Worm (Caenorhabditis elegans) whole organism, mixed stage, embryonic: ENCODE results near the gene lrr-1.

ENCODE experiments used
- M03D4.4 ChIP-seq: sonication (generic microtip); optimal IDR thresholded peaks from 2 replicates; lab custom pipeline; 2017; ENCODE audit warnings: mild to moderate bottlenecking, missing genetic modification characterization, missing compliant biosample characterization
- bed-3 ChIP-seq: fragments of 200-800 bp; sonication (Bioruptor generic); optimal IDR thresholded peaks from 3 replicates; lab custom pipeline; 2018; ENCODE audit warnings: mild to moderate bottlenecking, missing genetic modification characterization, moderate library complexity, missing compliant biosample characterization
- blmp-1 ChIP-seq: fragments of 150-350 bp; optimal IDR thresholded peaks from 2 replicates; lab custom pipeline; 2014; ENCODE audit warnings: missing biosample characterization, missing genetic modification characterization
- ceh-39 ChIP-seq: fragments of 150-350 bp; optimal IDR thresholded peaks from 2 replicates; lab custom pipeline; 2014; ENCODE audit warnings: missing biosample characterization, missing genetic modification characterization
- ceh-43 ChIP-seq: fragments of 200-800 bp; sonication (Bioruptor generic); optimal IDR thresholded peaks from 2 replicates; lab custom pipeline; 2018; ENCODE audit warnings: mild to moderate bottlenecking, missing genetic modification characterization, moderate library complexity, missing compliant biosample characterization
- ceh-83 ChIP-seq: fragments of 200-800 bp; sonication (Bioruptor generic); optimal IDR thresholded peaks from 2 replicates; lab custom pipeline; 2018; ENCODE audit warnings: mild to moderate bottlenecking, missing genetic modification characterization, missing compliant biosample characterization
- ces-1 ChIP-seq: fragments of 150-350 bp; optimal IDR thresholded peaks from 2 replicates; lab custom pipeline; 2014; ENCODE audit warnings: missing biosample characterization, missing genetic modification reagents, missing genetic modification characterization
- cnd-1 ChIP-seq: fragments of 200-800 bp; sonication (Bioruptor generic); optimal IDR thresholded peaks from 2 replicates; lab custom pipeline; 2018; ENCODE audit warnings: mild to moderate bottlenecking, missing genetic modification characterization, missing compliant biosample characterization
- drap-1 ChIP-seq: fragments of 200-800 bp; sonication (Bioruptor generic); optimal IDR thresholded peaks from 3 replicates; lab custom pipeline; 2018; ENCODE audit warnings: mild to moderate bottlenecking, missing genetic modification characterization, missing compliant biosample characterization
- elt-1 ChIP-seq: sonication (generic microtip); optimal IDR thresholded peaks from 2 replicates; lab custom pipeline; 2017; ENCODE audit warnings: missing genetic modification characterization, mild to moderate bottlenecking, missing compliant biosample characterization, antibody characterized with exemption, moderate library complexity, borderline replicate concordance; ENCODE audit not compliant: insufficient read depth
- elt-3 ChIP-seq: fragments of 150-350 bp; optimal IDR thresholded peaks from 2 replicates; lab custom pipeline; 2014; ENCODE audit warnings: missing biosample characterization, missing genetic modification characterization
- flh-1 ChIP-seq: fragments of 200-800 bp; sonication (Bioruptor generic); optimal IDR thresholded peaks from 2 replicates; lab custom pipeline; 2018; ENCODE audit warnings: mild to moderate bottlenecking, missing genetic modification characterization, moderate library complexity, missing compliant biosample characterization
- ham-2 ChIP-seq: fragments of 200-800 bp; sonication (Bioruptor generic); optimal IDR thresholded peaks from 2 replicates; lab custom pipeline; 2018; ENCODE audit warnings: mild to moderate bottlenecking, missing genetic modification characterization, missing compliant biosample characterization
- hlh-1 ChIP-seq: fragments of 150-350 bp; optimal IDR thresholded peaks from 2 replicates; lab custom pipeline; 2014; ENCODE audit warnings: missing biosample characterization, missing genetic modification reagents, missing genetic modification characterization
- lin-13 ChIP-seq: fragments of 150-350 bp; optimal IDR thresholded peaks from 2 replicates; lab custom pipeline; 2014; ENCODE audit warnings: missing biosample characterization, missing genetic modification characterization
- lin-32 ChIP-seq: fragments of 200-800 bp; sonication (Bioruptor generic); optimal IDR thresholded peaks from 2 replicates; lab custom pipeline; 2018; ENCODE audit warnings: mild to moderate bottlenecking, missing genetic modification characterization, missing compliant biosample characterization
- lsy-2 ChIP-seq: fragments of 150-350 bp; optimal IDR thresholded peaks from 2 replicates; lab custom pipeline; 2014; ENCODE audit warnings: missing biosample characterization, missing genetic modification characterization
- mab-5 ChIP-seq: fragments of 150-350 bp; optimal IDR thresholded peaks from 2 replicates; lab custom pipeline; 2014; ENCODE audit warnings: missing biosample characterization, missing genetic modification characterization
- mep-1 ChIP-seq: fragments of 150-350 bp; optimal IDR thresholded peaks from 2 replicates; lab custom pipeline; 2017; ENCODE audit warnings: missing biosample characterization, missing genetic modification reagents, missing genetic modification characterization, inconsistent platforms
- mls-2 ChIP-seq: sonication (generic microtip); optimal IDR thresholded peaks from 2 replicates; lab custom pipeline; 2016; ENCODE audit warnings: mild to moderate bottlenecking, missing genetic modification characterization, moderate library complexity, missing compliant biosample characterization
- nhr-12 ChIP-seq: fragments of 150-350 bp; optimal IDR thresholded peaks from 2 replicates; lab custom pipeline; 2014; ENCODE audit warnings: missing biosample characterization, missing genetic modification characterization
- nhr-2 ChIP-seq: fragments of 150-350 bp; optimal IDR thresholded peaks from 2 replicates; lab custom pipeline; 2014; ENCODE audit warnings: missing biosample characterization, missing genetic modification characterization
- nhr-237 ChIP-seq: fragments of 150-350 bp; optimal IDR thresholded peaks from 2 replicates; lab custom pipeline; 2014; ENCODE audit warnings: missing biosample characterization, missing genetic modification characterization
- nhr-28 ChIP-seq: fragments of 150-350 bp; optimal IDR thresholded peaks from 2 replicates; lab custom pipeline; 2014; ENCODE audit warnings: missing biosample characterization, missing genetic modification characterization
- nhr-76 ChIP-seq: sonication (generic microtip); optimal IDR thresholded peaks from 2 replicates; lab custom pipeline; 2017; ENCODE audit warnings: missing biosample characterization, missing genetic modification characterization
- pha-4 ChIP-seq: fragments of 150-350 bp; optimal IDR thresholded peaks from 2 replicates; lab custom pipeline; 2018; ENCODE audit warnings: missing biosample characterization, missing genetic modification reagents, missing genetic modification characterization
- sem-2 ChIP-seq: fragments of 200-800 bp; sonication (Bioruptor generic); optimal IDR thresholded peaks from 2 replicates; lab custom pipeline; 2018; ENCODE audit warnings: mild to moderate bottlenecking, missing genetic modification characterization, missing compliant biosample characterization
- snpc-4 ChIP-seq: fragments of 150-350 bp; optimal IDR thresholded peaks from 2 replicates; lab custom pipeline; 2014; ENCODE audit warnings: missing biosample characterization, missing genetic modification characterization
- sptf-1 ChIP-seq: sonication (generic microtip); optimal IDR thresholded peaks from 2 replicates; lab custom pipeline; 2017; ENCODE audit warnings: mild to moderate bottlenecking, missing genetic modification characterization, moderate library complexity, missing compliant biosample characterization
- tbx-8 ChIP-seq: fragments of 200-800 bp; sonication (Bioruptor generic); optimal IDR thresholded peaks from 2 replicates; lab custom pipeline; 2018; ENCODE audit warnings: mild to moderate bottlenecking, missing genetic modification characterization, moderate library complexity, missing compliant biosample characterization
- unc-120 ChIP-seq: sonication (generic microtip); optimal IDR thresholded peaks from 2 replicates; lab custom pipeline; 2017; ENCODE audit warnings: missing genetic modification characterization, missing compliant biosample characterization; ENCODE audit not compliant: poor library complexity, severe bottlenecking
- unc-39 ChIP-seq: fragments of 150-350 bp; optimal IDR thresholded peaks from 2 replicates; lab custom pipeline; 2014; ENCODE audit warnings: missing biosample characterization, missing genetic modification characterization
- unc-62 ChIP-seq: fragments of 150-350 bp; optimal IDR thresholded peaks from 2 replicates; lab custom pipeline; 2014; ENCODE audit warnings: missing biosample characterization, missing genetic modification reagents, missing genetic modification characterization
- zip-8 ChIP-seq: fragments of 150-350 bp; optimal IDR thresholded peaks from 2 replicates; lab custom pipeline; 2014; ENCODE audit warnings: missing biosample characterization, missing genetic modification characterization
- ztf-11 ChIP-seq: fragments of 150-350 bp; optimal IDR thresholded peaks from 2 replicates; lab custom pipeline; 2014; ENCODE audit warnings: missing biosample characterization, missing genetic modification characterization

lrr-1 gene

DNA sequence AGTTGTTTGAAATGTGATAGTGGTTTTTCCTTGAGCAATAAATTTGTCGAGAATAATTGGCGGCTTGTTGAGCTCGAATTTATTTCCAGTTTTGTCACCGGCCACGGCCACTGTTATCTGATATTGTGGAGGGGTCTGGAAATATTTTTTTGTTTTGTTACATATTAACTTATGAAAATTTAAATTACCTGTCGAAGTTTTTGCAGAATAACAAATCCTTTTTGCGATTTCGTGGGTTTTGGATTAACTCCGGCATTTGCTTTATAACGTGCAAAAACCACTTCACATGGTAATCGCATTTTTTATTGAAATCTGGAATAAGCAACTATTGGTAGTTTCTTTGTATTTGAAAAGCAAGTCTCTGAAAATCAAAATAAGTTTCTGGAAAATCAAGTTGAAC is at the start of gene lrr-1:
Gene lrr-1 (minus strand): TSS at position 312 of the 400 bp plus-strand sequence.
- TF ChIP-seq ceh-39 (tag; lab: Kevin White, UChicago) (no peak), nhr-76 (tag; lab: Kevin White, UChicago) (no peak), M03D4.4 (tag; lab: Kevin White, UChicago) (no peak), drap-1 (GFP tag; lab: Kevin White, UChicago) (no peak), unc-39 (tag; lab: Kevin White, UChicago) (no peak)
- TF ChIP-seq, all 35 proteins: peak for 0

DNA sequence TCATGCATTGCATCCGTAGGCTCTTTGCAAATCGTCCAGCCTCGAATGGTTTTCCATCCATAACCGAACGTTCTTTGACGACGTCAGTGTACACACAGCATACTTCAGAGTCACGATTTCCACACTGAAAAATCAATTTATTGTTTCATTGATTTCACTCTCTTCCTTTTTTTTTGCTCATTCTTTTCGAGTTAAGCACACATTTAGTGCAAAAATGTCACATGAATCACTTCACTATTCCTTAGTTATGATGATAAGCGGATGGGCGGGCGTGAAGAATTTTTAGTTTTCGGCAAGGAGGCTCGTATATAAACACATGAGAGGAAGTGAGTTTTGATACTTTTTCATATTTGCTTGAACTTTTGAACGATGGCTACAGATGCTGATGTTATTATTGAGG is 49.2 kb upstream of the lrr-1 start, which contains the start of gene txt-9:
Gene txt-9 (plus strand): TSS at position 336 of the 400 bp plus-strand sequence.
- no peak for TF ChIP-seq blmp-1 (tag; lab: Kevin White, UChicago)
- TF ChIP-seq ceh-83 (GFP tag; lab: Kevin White, UChicago), result no peak
- TF ChIP-seq ces-1 (GFP tag; lab: Kevin White, UChicago), result no peak
- no peak for TF ChIP-seq sem-2 (GFP tag; lab: Kevin White, UChicago)
- no peak for TF ChIP-seq mab-5 (tag; lab: Kevin White, UChicago)
- no peak for TF ChIP-seq mep-1 (tag; lab: Kevin White, UChicago)
- no peak for TF ChIP-seq zip-8 (tag; lab: Kevin White, UChicago)
- no peak for TF ChIP-seq drap-1 (GFP tag; lab: Kevin White, UChicago)
- TF ChIP-seq, all 35 proteins: peak for 0

DNA sequence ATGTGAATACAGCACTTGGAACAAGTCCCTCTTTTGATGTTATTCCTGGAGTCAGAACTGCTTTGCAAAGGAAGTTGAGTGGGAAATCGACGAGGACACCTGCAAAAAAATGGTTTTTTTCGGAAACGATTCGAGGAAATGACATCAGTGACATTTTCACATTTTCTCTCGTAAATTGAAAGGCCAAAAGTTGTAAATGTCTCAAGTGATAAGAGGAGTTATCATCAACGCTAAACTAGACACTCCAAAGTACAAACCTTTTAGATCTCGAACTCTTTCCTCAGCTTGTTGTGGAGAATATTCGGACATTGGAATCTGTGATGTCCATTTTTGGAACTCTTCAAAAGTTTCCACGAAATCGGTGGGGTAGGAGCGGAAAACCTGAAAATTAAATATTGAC is 48.0 kb upstream of the lrr-1 start:
- no peak for TF ChIP-seq sptf-1 (tag; lab: Kevin White, UChicago)
- no peak for TF ChIP-seq snpc-4 (tag; lab: Kevin White, UChicago)
- no peak for TF ChIP-seq lsy-2 (tag; lab: Kevin White, UChicago)
- TF ChIP-seq sem-2 (GFP tag; lab: Kevin White, UChicago), result no peak
- no peak for TF ChIP-seq unc-39 (tag; lab: Kevin White, UChicago)
- no peak for TF ChIP-seq nhr-76 (tag; lab: Kevin White, UChicago)
- no peak for TF ChIP-seq tbx-8 (GFP tag; lab: Kevin White, UChicago)
- TF ChIP-seq nhr-12 (tag; lab: Kevin White, UChicago), result no peak
- no peak for TF ChIP-seq bed-3 (GFP tag; lab: Kevin White, UChicago)
- no peak for TF ChIP-seq zip-8 (tag; lab: Kevin White, UChicago)
- no peak for TF ChIP-seq cnd-1
- TF ChIP-seq mab-5 (tag; lab: Kevin White, UChicago), result no peak

DNA sequence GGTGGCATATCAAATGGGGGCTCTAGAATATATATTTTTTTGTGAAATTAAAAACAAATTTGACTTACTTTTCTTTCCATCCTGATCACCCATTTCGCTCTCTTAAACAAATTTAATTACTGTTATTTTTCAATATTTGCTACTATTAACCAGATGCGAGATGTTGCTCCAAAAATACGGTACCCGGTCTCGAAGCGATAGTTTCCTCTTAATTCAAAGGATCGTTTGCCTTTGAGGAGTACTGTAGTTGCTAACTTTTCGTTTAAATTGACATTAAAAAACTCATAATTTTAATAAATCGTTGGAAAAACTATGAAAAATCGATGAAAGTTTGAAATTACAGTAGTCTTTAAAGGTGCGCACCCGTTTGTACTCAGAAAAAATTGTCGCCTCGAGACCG is 47.1 kb upstream of the lrr-1 start, which contains the start of gene C04G6.4:
Gene C04G6.4 (minus strand): TSS at position 101 of the 400 bp plus-strand sequence.
- no peak for TF ChIP-seq ceh-83 (GFP tag; lab: Kevin White, UChicago)
- TF ChIP-seq unc-39 (tag; lab: Kevin White, UChicago), result no peak
- no peak for TF ChIP-seq lin-32 (GFP tag; lab: Kevin White, UChicago)

DNA sequence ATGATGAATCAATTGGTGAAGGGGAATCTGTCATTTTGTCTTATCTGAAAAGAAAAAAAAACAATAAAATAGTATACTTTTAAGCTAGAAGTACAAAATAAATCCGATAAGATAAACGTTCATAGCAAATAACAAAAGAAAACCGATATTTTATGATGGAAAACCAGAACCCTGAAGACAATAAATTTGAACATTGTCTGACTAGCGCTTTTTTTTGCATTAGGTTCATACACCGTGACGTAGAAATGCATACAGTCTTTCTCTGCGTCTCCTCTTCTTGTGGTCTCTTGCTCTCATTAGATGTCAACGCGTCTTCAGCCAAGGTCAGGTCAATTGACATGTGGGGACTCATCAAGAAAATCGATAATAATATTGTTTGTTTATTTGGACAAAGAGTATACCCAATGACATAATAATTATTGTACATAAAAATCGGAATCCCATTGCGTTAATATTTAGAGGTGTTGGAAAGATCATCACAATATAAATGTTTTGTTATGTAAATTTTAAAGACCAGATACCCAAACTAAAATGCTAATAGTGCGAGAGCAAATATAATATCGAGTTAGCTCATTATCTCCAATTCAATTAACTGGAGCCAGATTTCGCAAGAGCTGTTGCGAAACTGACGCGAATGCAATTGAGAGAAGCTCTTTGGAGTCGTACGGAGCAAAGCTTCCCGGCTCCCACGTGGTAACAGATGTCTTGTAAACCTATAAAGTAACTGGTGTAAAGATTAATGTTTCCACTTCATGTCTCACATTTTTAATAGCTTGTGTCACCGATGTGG is 45.1 kb upstream of the lrr-1 start, which contains the start of gene dsh-2:
Gene dsh-2 (minus strand): TSS at position 51 of the 790 bp plus-strand sequence.
- TF ChIP-seq cnd-1, result no peak
- no peak for TF ChIP-seq sem-2 (GFP tag; lab: Kevin White, UChicago)
- no peak for TF ChIP-seq nhr-237 (tag; lab: Kevin White, UChicago)
- TF ChIP-seq ceh-43 (GFP tag; lab: Kevin White, UChicago), result no peak
- no peak for TF ChIP-seq ceh-83 (GFP tag; lab: Kevin White, UChicago)
- peak; percentile 94 for TF ChIP-seq ces-1 (GFP tag; lab: Kevin White, UChicago)
- no peak for TF ChIP-seq nhr-76 (tag; lab: Kevin White, UChicago)
- TF ChIP-seq unc-62, result peak; percentile 86
- no peak for TF ChIP-seq ham-2 (GFP tag; lab: Kevin White, UChicago)
- no peak for TF ChIP-seq mls-2
- no peak for TF ChIP-seq blmp-1 (tag; lab: Kevin White, UChicago)
- TF ChIP-seq ceh-39 (tag; lab: Kevin White, UChicago), result peak; percentile 82
- TF ChIP-seq lin-13, result peak; percentile 44
- no peak for TF ChIP-seq bed-3 (GFP tag; lab: Kevin White, UChicago)
- no peak for TF ChIP-seq nhr-12 (tag; lab: Kevin White, UChicago)
- TF ChIP-seq lin-32 (GFP tag; lab: Kevin White, UChicago), result no peak
- TF ChIP-seq snpc-4 (tag; lab: Kevin White, UChicago), result no peak
- peak; percentile 70 for TF ChIP-seq nhr-2 (tag; lab: Kevin White, UChicago)
- no peak for TF ChIP-seq zip-8 (tag; lab: Kevin White, UChicago)
- TF ChIP-seq unc-39 (tag; lab: Kevin White, UChicago), result no peak
- no peak for TF ChIP-seq mab-5 (tag; lab: Kevin White, UChicago)
- TF ChIP-seq sptf-1 (tag; lab: Kevin White, UChicago), result no peak
- no peak for TF ChIP-seq elt-1 (tag; lab: Kevin White, UChicago)
- no peak for TF ChIP-seq nhr-28 (tag; lab: Kevin White, UChicago)
- TF ChIP-seq M03D4.4 (tag; lab: Kevin White, UChicago), result no peak
- no peak for TF ChIP-seq elt-3 (tag; lab: Kevin White, UChicago)
- TF ChIP-seq drap-1 (GFP tag; lab: Kevin White, UChicago), result no peak
- no peak for TF ChIP-seq pha-4 (tag; lab: Kevin White, UChicago)
- TF ChIP-seq lsy-2 (tag; lab: Kevin White, UChicago), result peak; percentile 20
- TF ChIP-seq hlh-1 (tag; lab: Kevin White, UChicago), result peak; percentile 13
- TF ChIP-seq ztf-11 (tag; lab: Kevin White, UChicago), result no peak
- no peak for TF ChIP-seq flh-1
- peak; percentile 64 for TF ChIP-seq mep-1 (tag; lab: Kevin White, UChicago)
- TF ChIP-seq tbx-8 (GFP tag; lab: Kevin White, UChicago), result no peak
- peak; percentile 10 for TF ChIP-seq unc-120
